Worm (Caenorhabditis elegans): ENCODE measurements around the gene C43F9.5.

- TF ChIP-seq unc-62 (GFP tag; optimal IDR thresholded peaks at IDR 0.05): no peak
- no peak for TF ChIP-seq nhr-11 (tag; optimal IDR thresholded peaks at IDR 0.05)
- TF ChIP-seq ztf-11 (tag; optimal IDR thresholded peaks at IDR 0.05): no peak
- no peak for TF ChIP-seq ceh-16 (tag; optimal IDR thresholded peaks at IDR 0.05)
- TF ChIP-seq mab-5 (tag; optimal IDR thresholded peaks at IDR 0.05): no peak
- TF ChIP-seq ceh-82 (tag; optimal IDR thresholded peaks at IDR 0.05): no peak
- TF ChIP-seq lsy-2 (tag; optimal IDR thresholded peaks at IDR 0.05): no peak
These were observed 21.7 kb upstream of the C43F9.5 start for ce11 chrIV:10612281-10612680.

Measured in whole organism, L2 larva.